Fruit fly (Drosophila melanogaster): ENCODE data around the gene NPFR.

NPFR gene

DNA sequence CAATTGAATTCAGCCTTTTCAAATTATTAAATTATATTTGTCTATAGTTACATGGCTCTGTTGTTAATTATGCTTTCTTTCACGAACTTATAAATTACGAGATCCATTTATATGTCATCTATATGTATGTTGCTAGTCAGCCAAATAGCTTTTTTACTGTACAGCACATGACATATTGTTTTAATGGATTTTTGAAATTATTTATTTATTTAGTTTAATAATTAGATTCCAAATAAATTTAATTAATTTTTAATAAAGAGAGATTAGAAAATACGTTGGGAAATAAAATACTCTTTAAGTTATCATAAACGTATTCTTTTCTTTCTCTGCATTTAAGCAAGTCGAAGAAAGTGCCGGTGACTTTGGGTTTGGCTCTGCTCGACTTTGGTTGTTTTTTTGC lies 54.2 kb downstream of the NPFR start (continued):
- TF ChIP-seq ash1 (GFP tag; optimal IDR thresholded peaks at IDR 0.05) (no peak), Awh (GFP tag; IDR thresholded peaks at IDR 0.05) (no peak), Trl (optimal IDR thresholded peaks at IDR 0.05) (no peak), Trl (GFP tag; optimal IDR thresholded peaks at IDR 0.05) (no peak), gt (GFP tag; IDR thresholded peaks at IDR 0.05) (no peak), dysf (GFP tag; IDR thresholded peaks at IDR 0.05) (no peak), CG4820 (GFP tag; optimal IDR thresholded peaks at IDR 0.05) (no peak), CG7839 (tag; optimal IDR thresholded peaks at IDR 0.05) (peak; percentile 47), Spps (tag; optimal IDR thresholded peaks at IDR 0.05) (no peak), Aef1 (GFP tag; IDR thresholded peaks at IDR 0.05) (no peak), her (GFP tag; optimal IDR thresholded peaks at IDR 0.05) (no peak), CG12236 (GFP tag; optimal IDR thresholded peaks at IDR 0.05) (no peak), jumu (GFP tag; optimal IDR thresholded peaks at IDR 0.05) (no peak), Dll (GFP tag; IDR thresholded peaks at IDR 0.05; ENCODE audit: partially characterized antibody) (no peak), BtbVII (GFP tag; optimal IDR thresholded peaks at IDR 0.05) (no peak), dati (GFP tag; IDR thresholded peaks at IDR 0.05) (no peak), Optix (GFP tag; IDR thresholded peaks at IDR 0.05) (no peak), CG17361 (GFP tag; IDR thresholded peaks at IDR 0.05) (peak; percentile 82), unpg (GFP tag; optimal IDR thresholded peaks at IDR 0.05) (peak; percentile 24)

DNA sequence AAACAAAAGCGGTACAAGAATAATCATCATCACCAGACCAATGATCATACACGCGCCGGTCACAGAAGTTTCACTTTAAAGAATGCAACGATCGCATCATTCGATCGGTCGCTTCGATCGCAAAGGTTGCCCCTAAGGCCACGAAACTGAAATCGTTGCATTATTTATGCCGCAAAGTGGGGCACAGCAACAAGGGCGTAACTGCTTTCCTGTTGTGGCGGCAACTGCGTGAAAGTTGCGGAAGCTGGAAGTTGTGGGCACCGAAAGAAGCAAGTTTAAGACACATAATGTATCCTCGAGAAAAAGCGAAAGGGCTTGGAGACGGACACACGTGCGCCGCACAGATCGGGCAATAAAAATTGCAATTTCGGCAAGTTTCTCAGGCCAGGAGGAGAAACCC lies 56.9 kb downstream of the NPFR start:
- TF ChIP-seq HHEX (GFP tag; optimal IDR thresholded peaks at IDR 0.05) (no peak), vvl (GFP tag; IDR thresholded peaks at IDR 0.05) (peak; percentile 12; the same call in 1 of the 2 replicates), fru (optimal IDR thresholded peaks at IDR 0.05) (no peak), Hr78 (GFP tag; optimal IDR thresholded peaks at IDR 0.05) (no peak), Neu2 (GFP tag; optimal IDR thresholded peaks at IDR 0.05; ENCODE audit: borderline replicate concordance) (no peak), emc (GFP tag; optimal IDR thresholded peaks at IDR 0.05) (no peak), bigmax (GFP tag; optimal IDR thresholded peaks at IDR 0.05) (no peak), Med (GFP tag) (peak; percentile 36), Dip2 (GFP tag; IDR thresholded peaks at IDR 0.05) (no peak), CG4282 (GFP tag; optimal IDR thresholded peaks at IDR 0.05) (no peak), otp (GFP tag; IDR thresholded peaks at IDR 0.05) (no peak), Blimp-1 (GFP tag; optimal IDR thresholded peaks at IDR 0.05) (peak; percentile 57), CG13287 (GFP tag; IDR thresholded peaks at IDR 0.05; ENCODE audit: partially characterized antibody) (no peak), hbn (GFP tag; IDR thresholded peaks at IDR 0.05; ENCODE audit: partially characterized antibody) (no peak), CG12104 (GFP tag; optimal IDR thresholded peaks at IDR 0.05) (no peak)

DNA sequence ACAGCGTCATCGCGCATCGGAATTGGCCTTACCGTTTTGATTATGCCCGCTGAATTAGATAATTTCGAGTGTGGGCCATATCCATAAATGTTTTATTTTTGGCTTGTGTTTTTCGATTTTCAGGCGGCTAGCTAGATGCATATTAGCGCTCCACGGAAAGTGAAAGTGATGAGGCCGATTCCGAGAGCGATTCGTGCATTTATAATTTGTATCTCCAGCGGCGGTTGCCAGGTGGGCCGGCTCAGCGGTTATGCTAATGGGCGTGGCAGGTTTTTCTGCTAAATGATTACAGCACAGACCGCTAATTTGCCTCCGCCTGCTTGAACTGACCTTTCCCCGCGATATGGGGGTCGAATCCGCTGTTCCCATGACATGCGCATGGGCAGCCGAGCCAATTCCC lies 57.9 kb downstream of the NPFR start:
- TF ChIP-seq Pdp1 (GFP tag; optimal IDR thresholded peaks at IDR 0.05) (peak in 1 of 2 experiments; percentile 47), Trl (optimal IDR thresholded peaks at IDR 0.05) (no peak), Trl (GFP tag; optimal IDR thresholded peaks at IDR 0.05) (no peak), Stat92E (GFP tag; optimal IDR thresholded peaks at IDR 0.05) (no peak), CG6689 (GFP tag; IDR thresholded peaks at IDR 0.05) (no peak), hth (optimal IDR thresholded peaks at IDR 0.05) (no peak), gcm (GFP tag; optimal IDR thresholded peaks at IDR 0.05) (no peak), Max (GFP tag; optimal IDR thresholded peaks at IDR 0.05) (no peak), CG13287 (GFP tag; IDR thresholded peaks at IDR 0.05; ENCODE audit: partially characterized antibody) (no peak), CG7928 (GFP tag; optimal IDR thresholded peaks at IDR 0.05) (no peak), chm (GFP tag; IDR thresholded peaks at IDR 0.05) (no peak), CG3995 (GFP tag; optimal IDR thresholded peaks at IDR 0.05) (no peak), Nf-YA (GFP tag; IDR thresholded peaks at IDR 0.05) (no peak), Meics (GFP tag; optimal IDR thresholded peaks at IDR 0.05) (no peak), stwl (tag; optimal IDR thresholded peaks at IDR 0.05) (no peak), vvl (GFP tag; IDR thresholded peaks at IDR 0.05) (peak; percentile 55; the same call in 1 of the 2 replicates), Blimp-1 (GFP tag; optimal IDR thresholded peaks at IDR 0.05) (peak; percentile 91), slbo (GFP tag; IDR thresholded peaks at IDR 0.05) (no peak), CG13775 (GFP tag; optimal IDR thresholded peaks at IDR 0.05) (no peak), Lhr (GFP tag; optimal IDR thresholded peaks at IDR 0.05) (no peak), aop (GFP tag; IDR thresholded peaks at IDR 0.05) (no peak), fd96Cb (tag; optimal IDR thresholded peaks at IDR 0.05) (no peak)

Data from whole organism, embryonic.